Fruit fly (Drosophila melanogaster) whole organism, wandering third instar larva: Measurements from ENCODE around the gene CG3868.

Experiments used
- CrebA ChIP-seq: fragments of 200-800 bp; sonication (Bioruptor generic); optimal IDR thresholded peaks from 2 replicates; lab custom pipeline; 2016; ENCODE audit warnings: missing biosample characterization, mild to moderate bottlenecking, missing genetic modification characterization, borderline replicate concordance
- Hr78 ChIP-seq: fragments of >200 bp; optimal IDR thresholded peaks from 2 replicates; lab custom pipeline; 2017; ENCODE audit warnings: missing biosample characterization, missing genetic modification characterization
- Myc ChIP-seq: fragments of >200 bp; optimal IDR thresholded peaks from 2 replicates; lab custom pipeline; 2017
- jim ChIP-seq: fragments of 175-275, 200-325 bp; sonication (Bioruptor generic); optimal IDR thresholded peaks from 2 replicates; lab custom pipeline; 2016; ENCODE audit warnings: missing biosample characterization, mild to moderate bottlenecking, missing genetic modification characterization
- lola ChIP-seq: fragments of >200 bp; optimal IDR thresholded peaks from 2 replicates; lab custom pipeline; 2017; ENCODE audit warnings: missing biosample characterization, missing genetic modification characterization
- pan ChIP-seq: fragments of >200 bp; optimal IDR thresholded peaks from 2 replicates; lab custom pipeline; 2017
- psq ChIP-seq: fragments of 200-800 bp; sonication (Bioruptor generic); optimal IDR thresholded peaks from 3 replicates; lab custom pipeline; 2017; ENCODE audit warnings: missing biosample characterization, mild to moderate bottlenecking, missing genetic modification characterization, moderate library complexity
- rgr ChIP-seq: fragments of 200-800 bp; sonication (Bioruptor generic); optimal IDR thresholded peaks from 3 replicates; lab custom pipeline; 2016; ENCODE audit warnings: missing biosample characterization, mild to moderate bottlenecking, missing genetic modification characterization
- usp ChIP-seq: fragments of >200 bp; optimal IDR thresholded peaks from 2 replicates; lab custom pipeline; 2017; ENCODE audit warnings: missing biosample characterization, missing genetic modification characterization

dm6 chr3L:14440592-14440991, 38.1 kb upstream of the CG3868 start:
- TF ChIP-seq lola (GFP tag; lab: Kevin White, UChicago): no peak
- no peak for TF ChIP-seq rgr
- no peak for TF ChIP-seq psq
- no peak for TF ChIP-seq pan (lab: Kevin White, UChicago)
- no peak for TF ChIP-seq CrebA (GFP tag; lab: Kevin White, UChicago)
- no peak for TF ChIP-seq jim (GFP tag; lab: Kevin White, UChicago)
- no peak for TF ChIP-seq Hr78 (GFP tag; lab: Kevin White, UChicago)
- no peak for TF ChIP-seq Myc (lab: Kevin White, UChicago)
- no peak for TF ChIP-seq usp (GFP tag; lab: Kevin White, UChicago)
